Fruit fly (Drosophila melanogaster): Measurements from ENCODE around the gene tin.

- TF ChIP-seq sv (GFP tag; optimal IDR thresholded peaks at IDR 0.05) (no peak), Jra (GFP tag; optimal IDR thresholded peaks at IDR 0.05) (no peak), h (GFP tag; optimal IDR thresholded peaks at IDR 0.05) (peak; percentile 55), dsf (GFP tag; optimal IDR thresholded peaks at IDR 0.05; ENCODE audit: borderline replicate concordance) (no peak), foxo (GFP tag; optimal IDR thresholded peaks at IDR 0.05) (peak in 1 of 2 experiments; percentile 54), lola (GFP tag; optimal IDR thresholded peaks at IDR 0.05) (no peak), fru (GFP tag; optimal IDR thresholded peaks at IDR 0.05) (peak; percentile 63), Hr78 (GFP tag; optimal IDR thresholded peaks at IDR 0.05) (no peak)
These were observed 33.8 kb upstream of the tin start for dm6 chr3R:21345011-21345410.

All from whole organism, wandering third instar larva.